Fruit fly (Drosophila melanogaster): ENCODE data around the gene CG14631.

The CG14631 gene

DNA sequence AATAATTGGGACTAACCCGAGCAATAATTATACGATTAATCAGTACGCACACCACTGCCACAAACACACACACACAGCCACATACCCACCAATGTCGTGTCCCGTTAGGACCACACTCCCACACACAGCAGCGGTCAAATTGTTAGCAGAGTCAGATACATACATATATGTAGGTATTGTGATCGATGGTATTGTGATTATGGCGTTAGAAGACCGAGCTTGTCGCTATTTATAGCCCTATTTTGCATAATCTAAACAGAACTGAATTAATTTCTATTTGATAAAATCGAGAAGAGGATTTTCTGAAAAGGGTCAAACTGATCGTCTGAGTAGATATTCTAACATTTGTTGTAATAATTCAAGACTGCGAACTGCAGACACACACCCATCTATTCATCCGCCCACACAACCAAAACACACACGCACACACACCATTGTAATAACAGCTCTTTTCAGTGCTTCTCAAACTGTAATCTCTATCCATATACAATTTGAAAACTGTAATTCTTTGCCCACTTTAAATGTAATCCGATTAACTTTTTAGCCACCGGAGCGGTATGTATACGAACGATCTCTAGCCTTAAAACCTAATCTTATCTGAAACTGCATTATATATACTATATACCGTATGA is 29.7 kb downstream of the CG14631 start:
- TF ChIP-seq Myc (optimal IDR thresholded peaks at IDR 0.05) (peak; percentile 33), foxo (GFP tag; optimal IDR thresholded peaks at IDR 0.05) (peak in 1 of 2 experiments; percentile 52), fru (GFP tag; optimal IDR thresholded peaks at IDR 0.05) (peak; percentile 35), rgr (GFP tag; optimal IDR thresholded peaks at IDR 0.05) (peak; percentile 23), Mio (GFP tag; optimal IDR thresholded peaks at IDR 0.05) (no peak), h (GFP tag; optimal IDR thresholded peaks at IDR 0.05) (peak; percentile 40), HLH106 (tag; optimal IDR thresholded peaks at IDR 0.05) (no peak), Hnf4 (GFP tag; optimal IDR thresholded peaks at IDR 0.05) (no peak), brk (GFP tag; optimal IDR thresholded peaks at IDR 0.05) (no peak), ey (GFP tag; optimal IDR thresholded peaks at IDR 0.05) (peak; percentile 31), OdsH (GFP tag; optimal IDR thresholded peaks at IDR 0.05) (peak; percentile 40), Rel (GFP tag; optimal IDR thresholded peaks at IDR 0.05) (no peak), Rel (tag; optimal IDR thresholded peaks at IDR 0.05) (no peak), Jra (GFP tag; optimal IDR thresholded peaks at IDR 0.05) (peak; percentile 17), woc (GFP tag; optimal IDR thresholded peaks at IDR 0.05) (no peak)

DNA sequence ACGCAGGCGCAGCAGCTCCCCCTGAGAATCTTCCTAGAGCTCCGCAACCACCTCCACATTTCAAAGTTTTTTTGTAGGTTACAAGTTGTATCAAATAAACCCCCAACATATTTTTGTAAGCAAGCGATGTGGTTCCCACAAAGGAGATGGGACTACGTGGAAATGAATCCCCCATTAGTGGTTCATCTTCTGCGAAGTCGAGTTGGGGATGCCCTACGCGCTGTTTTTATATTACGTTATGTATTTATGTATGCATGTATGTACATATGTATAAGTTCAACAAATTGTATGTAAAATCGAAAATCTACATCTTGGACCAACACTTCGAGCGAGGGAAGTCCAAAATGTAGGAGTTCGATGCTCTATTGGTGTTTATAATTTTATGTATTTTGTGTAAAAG is 34.1 kb downstream of the CG14631 start, which contains the start of gene CG42259:
CG42259 (plus strand) TSS at position 301 of the 400 bp plus-strand sequence.
- TF ChIP-seq Sp1 (GFP tag; optimal IDR thresholded peaks at IDR 0.05): no peak
- no peak for TF ChIP-seq HLH106 (tag; optimal IDR thresholded peaks at IDR 0.05)
- no peak for TF ChIP-seq Vsx2 (GFP tag; optimal IDR thresholded peaks at IDR 0.05; ENCODE audit: partially characterized antibody)

DNA sequence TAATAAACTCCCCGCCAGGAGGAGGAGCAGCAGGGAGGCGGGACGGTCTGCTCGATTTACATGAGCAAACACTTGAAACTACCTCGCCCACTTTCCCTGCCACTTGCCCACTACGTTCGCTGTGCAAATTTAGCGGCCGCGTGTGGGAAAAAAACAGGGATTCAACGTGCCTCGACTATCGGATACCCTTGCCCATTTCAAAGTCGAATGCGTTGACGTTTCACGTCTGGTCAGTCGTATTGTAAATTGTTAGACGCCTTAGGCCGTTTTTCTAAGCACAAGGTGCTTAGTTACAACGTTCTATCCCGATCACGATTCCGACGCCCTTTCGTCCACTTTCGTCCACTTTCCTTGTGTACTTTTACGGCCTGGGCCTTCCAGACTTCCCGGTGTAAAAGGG is 35.9 kb downstream of the CG14631 start:
- TF ChIP-seq sv (GFP tag; optimal IDR thresholded peaks at IDR 0.05): no peak
- no peak for TF ChIP-seq fru (GFP tag; optimal IDR thresholded peaks at IDR 0.05)
- TF ChIP-seq Hr78 (GFP tag; optimal IDR thresholded peaks at IDR 0.05): no peak

DNA sequence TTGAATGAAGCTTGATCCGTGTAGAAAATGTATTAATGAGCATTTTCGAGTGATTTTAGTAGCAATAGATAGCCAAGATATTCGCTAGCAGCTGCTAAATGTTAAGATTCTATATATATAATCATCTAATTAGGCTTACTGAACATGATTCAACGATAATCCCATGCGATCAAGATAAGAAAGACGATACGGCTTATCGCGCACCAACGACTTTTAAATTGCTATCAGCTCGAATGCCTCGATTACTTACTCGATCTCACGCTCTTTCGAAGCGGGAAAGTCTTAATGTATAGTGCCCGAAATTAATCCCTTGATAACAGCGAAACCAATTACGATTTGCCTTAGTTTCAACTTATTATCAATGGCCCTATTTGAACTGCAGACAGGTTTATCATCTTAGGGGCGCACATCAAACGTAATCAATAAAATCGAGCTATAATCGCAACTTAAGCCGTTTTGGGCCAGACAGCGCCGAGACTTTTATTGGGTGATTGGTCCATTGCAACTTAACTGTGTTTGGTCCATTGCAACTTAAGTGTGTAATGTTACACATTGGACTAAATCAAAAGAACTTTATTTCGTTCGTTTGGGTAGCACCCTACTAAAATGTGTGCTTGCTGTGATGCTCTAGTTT is 38.9 kb downstream of the CG14631 start:
- TF ChIP-seq N (GFP tag; optimal IDR thresholded peaks at IDR 0.05) (no peak), Vsx2 (GFP tag; optimal IDR thresholded peaks at IDR 0.05; ENCODE audit: partially characterized antibody) (no peak), Hr83 (GFP tag; optimal IDR thresholded peaks at IDR 0.05; ENCODE audit: poor library complexity, severe bottlenecking) (no peak), HLH106 (tag; optimal IDR thresholded peaks at IDR 0.05) (no peak), pan (optimal IDR thresholded peaks at IDR 0.05) (no peak), lola (GFP tag; optimal IDR thresholded peaks at IDR 0.05) (no peak), Dif (GFP tag; optimal IDR thresholded peaks at IDR 0.05; ENCODE audit: partially characterized antibody) (no peak), fru (GFP tag; optimal IDR thresholded peaks at IDR 0.05) (no peak), Rel (GFP tag; optimal IDR thresholded peaks at IDR 0.05) (no peak), Rel (tag; optimal IDR thresholded peaks at IDR 0.05) (no peak), Jra (GFP tag; optimal IDR thresholded peaks at IDR 0.05) (no peak), sv (GFP tag; optimal IDR thresholded peaks at IDR 0.05) (no peak), h (GFP tag; optimal IDR thresholded peaks at IDR 0.05) (no peak), foxo (GFP tag; optimal IDR thresholded peaks at IDR 0.05) (no peak), Hnf4 (GFP tag; optimal IDR thresholded peaks at IDR 0.05) (no peak), br (GFP tag; optimal IDR thresholded peaks at IDR 0.05) (no peak), dl (GFP tag; optimal IDR thresholded peaks at IDR 0.05; ENCODE audit: insufficient read depth in 1 of 2, partially characterized antibody in 2 of 2) (no peak), Sp1 (GFP tag; optimal IDR thresholded peaks at IDR 0.05) (no peak), CG32264 (GFP tag; optimal IDR thresholded peaks at IDR 0.05) (no peak), Hr78 (GFP tag; optimal IDR thresholded peaks at IDR 0.05) (no peak)

DNA sequence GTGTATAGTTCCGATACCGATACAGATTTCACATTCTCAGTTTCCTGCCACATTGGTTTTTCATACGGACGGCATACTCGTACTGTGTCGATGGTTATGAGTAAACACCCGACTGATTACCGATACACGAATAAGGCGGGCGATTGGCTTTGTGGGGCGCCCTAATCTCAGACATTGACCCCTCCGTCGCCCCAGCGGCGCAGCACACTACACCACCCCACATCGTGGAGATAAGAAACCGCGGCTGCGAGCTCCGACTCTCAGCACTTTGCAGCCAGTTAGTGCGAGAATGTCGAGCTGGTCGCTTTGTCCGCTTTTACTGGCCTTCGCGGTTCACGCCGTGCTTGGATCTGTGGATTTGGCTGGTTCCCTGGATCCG is 39.4 kb downstream of the CG14631 start, which contains the start of gene CG14629:
CG14629 (plus strand) TSS at position 275 of the 379 bp plus-strand sequence.
- TF ChIP-seq Dif (GFP tag; optimal IDR thresholded peaks at IDR 0.05; ENCODE audit: partially characterized antibody) (peak; percentile 62), dl (GFP tag; optimal IDR thresholded peaks at IDR 0.05; ENCODE audit: insufficient read depth in 1 of 2, partially characterized antibody in 2 of 2) (peak in 1 of 2 experiments; percentile 39), HLH106 (tag; optimal IDR thresholded peaks at IDR 0.05) (no peak), h (GFP tag; optimal IDR thresholded peaks at IDR 0.05) (peak; percentile 2), CrebA (GFP tag; optimal IDR thresholded peaks at IDR 0.05; ENCODE audit: borderline replicate concordance) (no peak), dsf (GFP tag; optimal IDR thresholded peaks at IDR 0.05; ENCODE audit: borderline replicate concordance) (no peak), GATAd (GFP tag; optimal IDR thresholded peaks at IDR 0.05) (no peak), fru (GFP tag; optimal IDR thresholded peaks at IDR 0.05) (peak; percentile 18), jim (GFP tag; optimal IDR thresholded peaks at IDR 0.05) (no peak), lola (GFP tag; optimal IDR thresholded peaks at IDR 0.05) (no peak), tai (GFP tag; optimal IDR thresholded peaks at IDR 0.05) (no peak), Vsx2 (GFP tag; optimal IDR thresholded peaks at IDR 0.05; ENCODE audit: partially characterized antibody) (peak; percentile 11), N (GFP tag; optimal IDR thresholded peaks at IDR 0.05) (no peak), Hnf4 (GFP tag; optimal IDR thresholded peaks at IDR 0.05) (peak; percentile 41), Hr83 (GFP tag; optimal IDR thresholded peaks at IDR 0.05; ENCODE audit: poor library complexity, severe bottlenecking) (peak; percentile 12), Mio (GFP tag; optimal IDR thresholded peaks at IDR 0.05) (no peak), rgr (GFP tag; optimal IDR thresholded peaks at IDR 0.05) (peak; percentile 44), CG9705 (GFP tag; optimal IDR thresholded peaks at IDR 0.05) (no peak), CG32264 (GFP tag; optimal IDR thresholded peaks at IDR 0.05) (no peak), foxo (GFP tag; optimal IDR thresholded peaks at IDR 0.05) (peak in 1 of 2 experiments; percentile 5), brk (GFP tag; optimal IDR thresholded peaks at IDR 0.05) (no peak), ey (GFP tag; optimal IDR thresholded peaks at IDR 0.05) (no peak), sage (GFP tag; optimal IDR thresholded peaks at IDR 0.05) (no peak), Rel (GFP tag; optimal IDR thresholded peaks at IDR 0.05) (no peak), Rel (tag; optimal IDR thresholded peaks at IDR 0.05) (peak; percentile 66), br (GFP tag; optimal IDR thresholded peaks at IDR 0.05) (peak; percentile 4)
